Worm (Caenorhabditis elegans): Measurements from ENCODE around the gene ceh-10.

- TF ChIP-seq lin-15B (tag; optimal IDR thresholded peaks at IDR 0.05) (no peak), daf-19 (GFP tag; conservative IDR thresholded peaks at IDR 0.05) (no peak), egl-27 (tag; optimal IDR thresholded peaks at IDR 0.05) (no peak), ZK546.5 (tag; optimal IDR thresholded peaks at IDR 0.05) (no peak), nhr-111 (GFP tag; optimal IDR thresholded peaks at IDR 0.05) (no peak), zag-1 (tag; optimal IDR thresholded peaks at IDR 0.05) (no peak)
Measured at ce11 chrIII:5839598-5839997, 40.8 kb downstream of the ceh-10 start.
